Worm (Caenorhabditis elegans) whole organism, young adult: ENCODE measurements around the gene nrfl-1.

Experiments used
- B0261.1 ChIP-seq: sonication (generic microtip); optimal IDR thresholded peaks from 2 replicates; lab custom pipeline; 2016; ENCODE audit warnings: mild to moderate bottlenecking, missing genetic modification characterization, moderate library complexity, missing compliant biosample characterization
- K11D2.4 ChIP-seq: fragments of 200-800 bp; sonication (Bioruptor generic); IDR thresholded peaks from 2 replicates; pipeline ENCODE4 v1.3.6; 2022; ENCODE audit warnings: missing genetic modification reagents, missing genetic modification characterization, missing compliant biosample characterization
- ama-1 ChIP-seq, 3 experiments: fragments of 150-350 bp in 1 of 3; sonication (generic microtip) in 2 of 3; optimal IDR thresholded peaks; 2 replicates each; lab custom pipeline; 2014 to 2018; ENCODE audit warnings: missing biosample characterization in 2 of 3, missing genetic modification characterization in 2 of 3, missing genetic modification reagents in 2 of 3
- ccch-3 ChIP-seq: fragments of 200-800 bp; sonication (Bioruptor generic); optimal IDR thresholded peaks from 2 replicates; lab custom pipeline; 2018; ENCODE audit warnings: mild to moderate bottlenecking, missing genetic modification characterization, missing compliant biosample characterization
- chd-7 ChIP-seq: sonication (generic microtip); optimal IDR thresholded peaks from 2 replicates; lab custom pipeline; 2016; ENCODE audit warnings: mild to moderate bottlenecking, missing genetic modification characterization, moderate library complexity, missing compliant biosample characterization
- dpff-1 ChIP-seq: sonication (generic microtip); optimal IDR thresholded peaks from 2 replicates; lab custom pipeline; 2017; ENCODE audit warnings: mild to moderate bottlenecking, missing genetic modification characterization, missing compliant biosample characterization
- dpl-1 ChIP-seq: fragments of 150-350 bp; optimal IDR thresholded peaks from 2 replicates; lab custom pipeline; 2014; ENCODE audit warnings: missing biosample characterization, missing genetic modification reagents, missing genetic modification characterization
- let-526 ChIP-seq: fragments of 200-800 bp; sonication (Bioruptor generic); IDR thresholded peaks from 2 replicates; pipeline ENCODE4 v1.3.6; 2022; ENCODE audit warnings: missing genetic modification reagents, missing genetic modification characterization, missing compliant biosample characterization
- snpc-4 ChIP-seq, 5 experiments: fragments of 150-350 bp in 1 of 5; sonication (generic microtip) in 4 of 5; optimal IDR thresholded peaks; 2 replicates each; lab custom pipeline; 2014 to 2018; ENCODE audit warnings: missing genetic modification characterization in 5 of 5, missing biosample characterization in 3 of 5, antibody characterized with exemption in 2 of 5, mild to moderate bottlenecking in 2 of 5, missing compliant biosample characterization in 2 of 5, missing genotype in 2 of 5, moderate library complexity in 2 of 5, missing genetic modification reagents in 1 of 5
- sptf-2 ChIP-seq: fragments of 200-800 bp; sonication (Bioruptor generic); optimal IDR thresholded peaks from 2 replicates; lab custom pipeline; 2018; ENCODE audit warnings: mild to moderate bottlenecking, missing genetic modification characterization, missing compliant biosample characterization
- tlf-1 ChIP-seq: fragments of 200-800 bp; sonication (Bioruptor generic); optimal IDR thresholded peaks from 2 replicates; lab custom pipeline; 2018; ENCODE audit warnings: mild to moderate bottlenecking, missing genetic modification characterization, missing compliant biosample characterization

ce11 chrIV:9130605-9131004 lies 11.7 kb downstream of the nrfl-1 start:
- TF ChIP-seq dpff-1 (tag; lab: Kevin White, UChicago) (no peak), chd-7 (tag; lab: Kevin White, UChicago) (no peak), ama-1 (optimal IDR thresholded peaks at IDR 0.05; lab: Kevin White, UChicago) (no peak), ama-1 (GFP tag; optimal IDR thresholded peaks at IDR 0.05; lab: Kevin White, UChicago) (no peak), sptf-2 (GFP tag; lab: Kevin White, UChicago) (no peak), snpc-4 (GFP tag; optimal IDR thresholded peaks at IDR 0.05; lab: Kevin White, UChicago) (peak; percentile 79), snpc-4 (tag; optimal IDR thresholded peaks at IDR 0.05; lab: Kevin White, UChicago) (peak; percentile 83 to 97 (median 92)), ccch-3 (GFP tag; lab: Kevin White, UChicago) (no peak), let-526 (GFP tag; lab: Robert Waterston, UW) (no peak), B0261.1 (no peak), tlf-1 (GFP tag; lab: Kevin White, UChicago) (no peak), K11D2.4 (GFP tag; lab: Robert Waterston, UW) (no peak), dpl-1 (GFP tag; lab: Kevin White, UChicago) (no peak)
